Fruit fly (Drosophila melanogaster) whole organism, embryonic: Measurements from ENCODE around the gene CG15390.

Source experiments
- C15 ChIP-seq: fragments of 200-800 bp; sonication (Bioruptor generic); IDR thresholded peaks from 3 replicates; pipeline ENCODE4 v1.3.6; 2022; ENCODE audit warnings: missing biosample characterization, missing genetic modification characterization
- CG10979 ChIP-seq: fragments of 200-800 bp; sonication (Bioruptor generic); optimal IDR thresholded peaks from 2 replicates; lab custom pipeline; 2018; ENCODE audit warnings: missing biosample characterization, mild to moderate bottlenecking, missing genetic modification characterization, moderate library complexity
- CG11247 ChIP-seq: fragments of 200-800 bp; sonication (Bioruptor generic); IDR thresholded peaks from 2 replicates; pipeline ENCODE4 v1.3.6; 2022; ENCODE audit warnings: missing biosample characterization, missing genetic modification characterization
- CG12219 ChIP-seq: fragments of 200-800 bp; sonication (Bioruptor generic); optimal IDR thresholded peaks from 3 replicates; lab custom pipeline; 2018; ENCODE audit warnings: missing biosample characterization, mild to moderate bottlenecking, missing genetic modification characterization
- CG15269 ChIP-seq: fragments of 200-800 bp; sonication (Bioruptor generic); optimal IDR thresholded peaks from 2 replicates; lab custom pipeline; 2018; ENCODE audit warnings: missing biosample characterization, mild to moderate bottlenecking, missing genetic modification characterization, moderate library complexity
- CG17186 ChIP-seq: fragments of 200-800 bp; sonication (Bioruptor generic); optimal IDR thresholded peaks from 3 replicates; lab custom pipeline; 2017; ENCODE audit warnings: missing biosample characterization, missing genetic modification reagents, missing genetic modification characterization
- CG17912 ChIP-seq: fragments of 200-800 bp; sonication (Bioruptor generic); optimal IDR thresholded peaks from 2 replicates; lab custom pipeline; 2018; ENCODE audit warnings: missing biosample characterization, mild to moderate bottlenecking, missing genetic modification characterization
- CG18262 ChIP-seq: fragments of 200-800 bp; optimal IDR thresholded peaks from 3 replicates; lab custom pipeline; 2019; ENCODE audit warnings: missing biosample characterization, mild to moderate bottlenecking, missing genetic modification characterization, moderate library complexity
- CG2875 ChIP-seq: fragments of 200-800 bp; sonication (Bioruptor generic); optimal IDR thresholded peaks from 2 replicates; lab custom pipeline; 2017; ENCODE audit warnings: missing biosample characterization, mild to moderate bottlenecking, missing genetic modification characterization, missing genetic modification reagents
- CG3065 ChIP-seq: fragments of 200-800 bp; sonication (Bioruptor generic); optimal IDR thresholded peaks from 2 replicates; lab custom pipeline; 2016; ENCODE audit warnings: missing biosample characterization, missing genetic modification characterization
- CG31365 ChIP-seq: fragments of 200-800 bp; sonication (Bioruptor generic); optimal IDR thresholded peaks from 2 replicates; lab custom pipeline; 2018; ENCODE audit warnings: missing biosample characterization, mild to moderate bottlenecking, missing genetic modification characterization
- CG3838 ChIP-seq: fragments of 200-800 bp; sonication (Bioruptor generic); optimal IDR thresholded peaks from 3 replicates; lab custom pipeline; 2016; ENCODE audit warnings: missing biosample characterization, missing genetic modification characterization
- CG5953 ChIP-seq: fragments of 200-800 bp; sonication (Bioruptor generic); IDR thresholded peaks from 2 replicates; pipeline ENCODE4 v1.3.6; 2022; ENCODE audit warnings: missing biosample characterization, missing genetic modification characterization
- CG6272 ChIP-seq: fragments of 200-800 bp; sonication (Bioruptor generic); IDR thresholded peaks from 2 replicates; pipeline ENCODE4 v1.3.6; 2022; ENCODE audit warnings: missing biosample characterization, missing genetic modification characterization
- CG6854 ChIP-seq: fragments of 200-800 bp; sonication (Bioruptor generic); optimal IDR thresholded peaks from 3 replicates; lab custom pipeline; 2017; ENCODE audit warnings: missing biosample characterization, mild to moderate bottlenecking, missing genetic modification characterization
- CG7357 ChIP-seq: fragments of 200-800 bp; sonication (Bioruptor generic); IDR thresholded peaks from 3 replicates; pipeline ENCODE4 v1.3.6; 2022; ENCODE audit warnings: missing biosample characterization, missing genetic modification characterization
- CG7745 ChIP-seq: fragments of 200-800 bp; sonication (Bioruptor generic); optimal IDR thresholded peaks from 2 replicates; lab custom pipeline; 2018; ENCODE audit warnings: missing biosample characterization, mild to moderate bottlenecking, missing genetic modification characterization, moderate library complexity
- CG9215 ChIP-seq: fragments of 200-800 bp; sonication (Bioruptor generic); IDR thresholded peaks from 2 replicates; pipeline ENCODE4 v1.3.6; 2022; ENCODE audit warnings: missing biosample characterization, missing genetic modification characterization
- CG9876 ChIP-seq: fragments of 200-800 bp; sonication (Bioruptor generic); optimal IDR thresholded peaks from 2 replicates; lab custom pipeline; 2016; ENCODE audit warnings: missing biosample characterization, missing genetic modification characterization
- CkIIα-i1 ChIP-seq: fragments of 200-800 bp; sonication (Bioruptor generic); IDR thresholded peaks from 2 replicates; pipeline ENCODE4 v1.3.6; 2022; ENCODE audit warnings: missing biosample characterization, missing genetic modification characterization
- CrebB ChIP-seq: fragments of 200-800 bp; sonication (Bioruptor generic); optimal IDR thresholded peaks from 3 replicates; lab custom pipeline; 2018; ENCODE audit warnings: missing biosample characterization, mild to moderate bottlenecking, missing genetic modification characterization
- Dref ChIP-seq: fragments of 200-800 bp; sonication (Bioruptor generic); IDR thresholded peaks from 2 replicates; pipeline ENCODE4 v1.3.6; 2022; ENCODE audit warnings: missing biosample characterization, missing genetic modification characterization
- ERR ChIP-seq: fragments of 200-800 bp; sonication (Bioruptor generic); optimal IDR thresholded peaks from 2 replicates; lab custom pipeline; 2016; ENCODE audit warnings: missing biosample characterization, missing genetic modification characterization
- Elba2 ChIP-seq: fragments of 200-800 bp; sonication (Bioruptor generic); optimal IDR thresholded peaks from 3 replicates; lab custom pipeline; 2016; ENCODE audit warnings: missing biosample characterization, missing genetic modification characterization
- Fer2 ChIP-seq: fragments of 200-800 bp; sonication (Bioruptor generic); optimal IDR thresholded peaks from 2 replicates; lab custom pipeline; 2018; ENCODE audit warnings: missing biosample characterization, mild to moderate bottlenecking, missing genetic modification characterization, moderate library complexity
- Hsf ChIP-seq: fragments of 200-800 bp; sonication (Bioruptor generic); optimal IDR thresholded peaks from 3 replicates; lab custom pipeline; 2016; ENCODE audit warnings: missing biosample characterization, missing genetic modification characterization
- Mad ChIP-seq: fragments of 200-800 bp; sonication (Bioruptor generic); optimal IDR thresholded peaks from 2 replicates; lab custom pipeline; 2016; ENCODE audit warnings: missing biosample characterization, missing genetic modification characterization
- NK7.1 ChIP-seq: fragments of 200-800 bp; sonication (Bioruptor generic); optimal IDR thresholded peaks from 3 replicates; lab custom pipeline; 2016; ENCODE audit warnings: missing biosample characterization, missing genetic modification characterization
- Neu2 ChIP-seq: fragments of 200-800 bp; sonication (Bioruptor generic); optimal IDR thresholded peaks from 3 replicates; lab custom pipeline; 2016; ENCODE audit warnings: missing biosample characterization, missing genetic modification characterization, borderline replicate concordance
- Ravus ChIP-seq: fragments of 200-800 bp; sonication (Bioruptor generic); IDR thresholded peaks from 2 replicates; pipeline ENCODE4 v1.3.6; 2022; ENCODE audit warnings: missing biosample characterization, missing genetic modification characterization
- aop ChIP-seq: fragments of 200-800 bp; sonication (Bioruptor generic); IDR thresholded peaks from 2 replicates; pipeline ENCODE4 v1.3.6; 2022; ENCODE audit warnings: missing biosample characterization, missing genetic modification characterization
- bbx ChIP-seq: fragments of 200-800 bp; sonication (Bioruptor generic); IDR thresholded peaks from 2 replicates; pipeline ENCODE4 v1.3.6; 2022; ENCODE audit warnings: missing biosample characterization, missing genetic modification characterization; ENCODE audit not compliant: partially characterized antibody
- cad ChIP-seq: fragments of >200 bp; optimal IDR thresholded peaks from 2 replicates; lab custom pipeline; 2017; ENCODE audit warnings: missing biosample characterization, missing genetic modification characterization
- cato ChIP-seq: fragments of 200-800 bp; sonication (Bioruptor generic); optimal IDR thresholded peaks from 2 replicates; lab custom pipeline; 2016; ENCODE audit warnings: missing biosample characterization, missing genetic modification characterization, borderline replicate concordance
- chinmo ChIP-seq: fragments of 200-800 bp; sonication (Bioruptor generic); IDR thresholded peaks from 4 replicates; pipeline ENCODE4 v1.3.6; 2022; ENCODE audit warnings: missing biosample characterization, missing genetic modification characterization; ENCODE audit not compliant: partially characterized antibody
- danr ChIP-seq: fragments of 200-800 bp; sonication (Bioruptor generic); IDR thresholded peaks from 2 replicates; pipeline ENCODE4 v1.3.6; 2022; ENCODE audit warnings: missing biosample characterization, missing genetic modification characterization
- dmrt99B ChIP-seq: fragments of 200-800 bp; sonication (Bioruptor generic); optimal IDR thresholded peaks from 2 replicates; lab custom pipeline; 2018; ENCODE audit warnings: missing biosample characterization, mild to moderate bottlenecking, missing genetic modification characterization, moderate library complexity
- dpn ChIP-seq, 2 experiments: fragments of 200-800 bp; sonication (Bioruptor generic); optimal IDR thresholded peaks; 3 replicates each; lab custom pipeline; 2016; ENCODE audit warnings: missing biosample characterization in 2 of 2, missing genetic modification characterization in 2 of 2
- hb ChIP-seq: fragments of 200-800 bp; sonication (Bioruptor generic); IDR thresholded peaks from 3 replicates; pipeline ENCODE4 v1.3.6; 2022; ENCODE audit warnings: missing biosample characterization, missing genetic modification characterization; ENCODE audit not compliant: partially characterized antibody
- hbn ChIP-seq: fragments of 200-800 bp; sonication (Bioruptor generic); IDR thresholded peaks from 2 replicates; pipeline ENCODE4 v1.3.6; 2022; ENCODE audit warnings: missing biosample characterization, missing genetic modification characterization; ENCODE audit not compliant: partially characterized antibody
- ind ChIP-seq: fragments of 200-800 bp; sonication (Bioruptor generic); optimal IDR thresholded peaks from 3 replicates; lab custom pipeline; 2016; ENCODE audit warnings: missing biosample characterization, missing genetic modification characterization
- pan ChIP-seq, 4 experiments: fragments of >200 bp in 3 of 4; fragments of 200-800 bp in 1 of 4; sonication (Bioruptor generic) in 1 of 4; optimal IDR thresholded peaks in 3 of 4; IDR thresholded peaks in 1 of 4; 2 replicates each; pipeline versions ENCODE4 v1.3.6 to Lab custom; 2017 to 2022; ENCODE audit warnings: missing biosample characterization in 2 of 4, missing genetic modification characterization in 2 of 4, mixed read lengths in 1 of 4
- pzg ChIP-seq: fragments of 200-800 bp; sonication (Bioruptor generic); optimal IDR thresholded peaks from 3 replicates; lab custom pipeline; 2018; ENCODE audit warnings: missing biosample characterization, mild to moderate bottlenecking, missing genetic modification characterization, moderate library complexity
- sens-2 ChIP-seq: fragments of 200-800 bp; sonication (Bioruptor generic); IDR thresholded peaks from 2 replicates; pipeline ENCODE4 v1.3.6; 2022; ENCODE audit warnings: missing biosample characterization, missing genetic modification characterization
- slou ChIP-seq: fragments of 200-800 bp; sonication (Bioruptor generic); optimal IDR thresholded peaks from 3 replicates; lab custom pipeline; 2016; ENCODE audit warnings: missing biosample characterization, missing genetic modification characterization
- tgo ChIP-seq: fragments of 200-800 bp; sonication (Bioruptor generic); IDR thresholded peaks from 3 replicates; pipeline ENCODE4 v1.3.6; 2022; ENCODE audit warnings: missing biosample characterization, missing genetic modification characterization
- ttk ChIP-seq: fragments of 200-800 bp; sonication (Bioruptor generic); IDR thresholded peaks from 2 replicates; pipeline ENCODE4 v2.1.2; 2022; ENCODE audit warnings: missing biosample characterization, missing genetic modification characterization
- usp ChIP-seq: fragments of >200 bp; optimal IDR thresholded peaks from 2 replicates; lab custom pipeline; 2017; ENCODE audit warnings: missing biosample characterization, missing genetic modification characterization
- wek ChIP-seq: fragments of 200-800 bp; sonication (Bioruptor generic); optimal IDR thresholded peaks from 3 replicates; lab custom pipeline; 2018; ENCODE audit warnings: missing biosample characterization, mild to moderate bottlenecking, missing genetic modification characterization, moderate library complexity
- zen2 ChIP-seq: fragments of 200-800 bp; sonication (Bioruptor generic); IDR thresholded peaks from 3 replicates; pipeline ENCODE4 v1.3.6; 2022; ENCODE audit warnings: missing biosample characterization, missing genetic modification characterization; ENCODE audit not compliant: partially characterized antibody

Gene CG15390

DNA sequence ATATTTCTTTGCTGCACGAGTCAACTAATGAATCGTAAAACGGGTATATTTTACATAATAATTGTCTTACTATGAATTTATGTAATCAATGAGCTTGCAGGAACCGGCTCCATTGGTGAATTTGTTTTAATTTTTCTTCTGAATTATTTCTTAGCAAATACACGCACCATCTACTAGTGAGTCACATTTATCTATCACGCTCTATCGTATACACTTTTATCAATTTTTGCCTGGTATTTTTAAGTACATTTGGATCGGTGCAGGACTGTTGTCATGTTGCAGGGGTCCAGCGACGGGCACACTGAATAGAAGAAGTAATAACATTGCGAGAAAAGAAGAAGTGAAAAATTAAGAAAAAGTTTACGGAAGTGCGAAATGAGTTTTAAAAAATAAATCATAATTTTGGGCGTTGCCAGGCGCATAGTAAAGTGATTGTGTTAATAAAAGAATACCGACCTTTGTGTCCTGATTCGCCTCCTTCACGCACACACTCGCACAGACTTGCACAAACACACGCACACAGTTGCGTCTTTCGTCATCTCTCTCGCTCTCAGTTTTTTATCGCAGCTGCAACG lies 9.3 kb upstream of the CG15390 start, which contains the start of the genes Rab5 and Axud1 (continued):
- TF ChIP-seq CG18262 (tag; lab: Kevin White, UChicago), result no peak
- 0 out of 2 replicates have a peak, but pooled peaks have one; percentile 23 for TF ChIP-seq bbx (GFP tag; lab: Robert Waterston, UW)
- no peak for TF ChIP-seq danr (GFP tag; lab: Robert Waterston, UW)
- no peak for TF ChIP-seq Elba2
- no peak for TF ChIP-seq zen2 (GFP tag; lab: Robert Waterston, UW)
- no peak for TF ChIP-seq Ravus (GFP tag; lab: Robert Waterston, UW)
- TF ChIP-seq pzg, result peak; percentile 82
- TF ChIP-seq aop, result no peak
- no peak for TF ChIP-seq CG9876
- no peak for TF ChIP-seq C15
- TF ChIP-seq CG10979, result no peak
- no peak for TF ChIP-seq ind (GFP tag; lab: Kevin White, UChicago)
- TF ChIP-seq CG7357 (GFP tag; lab: Robert Waterston, UW), result no peak
- TF ChIP-seq CG17186 (GFP tag; lab: Kevin White, UChicago), result peak; percentile 27
- TF ChIP-seq sens-2 (GFP tag; lab: Robert Waterston, UW), result no peak
- TF ChIP-seq tgo, result no peak; the same call in 2 of the 3 replicates
- TF ChIP-seq chinmo, result 0 out of 4 replicates have a peak, but pooled peaks have one; percentile 17
- TF ChIP-seq hb (GFP tag; lab: Robert Waterston, UW), result no peak
- no peak for TF ChIP-seq CG5953 (GFP tag; lab: Robert Waterston, UW)
- no peak for TF ChIP-seq hbn
- TF ChIP-seq NK7.1 (GFP tag; lab: Kevin White, UChicago), result no peak
- TF ChIP-seq wek (GFP tag; lab: Kevin White, UChicago), result no peak
- no peak for TF ChIP-seq CrebB (tag; lab: Kevin White, UChicago)
- TF ChIP-seq CG3838, result no peak
- TF ChIP-seq Neu2 (GFP tag; lab: Kevin White, UChicago), result no peak
- peak; percentile 41 for TF ChIP-seq Dref (GFP tag; lab: Robert Waterston, UW)
- no peak for TF ChIP-seq ERR (GFP tag; lab: Kevin White, UChicago)
- no peak for TF ChIP-seq CG6854 (GFP tag; lab: Kevin White, UChicago)
- TF ChIP-seq dmrt99B (tag; lab: Kevin White, UChicago), result no peak
- no peak for TF ChIP-seq CG11247 (GFP tag; lab: Robert Waterston, UW)
- no peak for TF ChIP-seq CG9215 (GFP tag; lab: Robert Waterston, UW)
- TF ChIP-seq CG12219 (GFP tag; lab: Kevin White, UChicago), result no peak
- TF ChIP-seq CG17912 (GFP tag; lab: Kevin White, UChicago), result no peak
- TF ChIP-seq usp, result no peak
- TF ChIP-seq CkIIα-i1 (GFP tag; lab: Robert Waterston, UW), result no peak
- no peak for TF ChIP-seq CG31365 (tag; lab: Kevin White, UChicago)
- TF ChIP-seq CG7745 (tag; lab: Kevin White, UChicago), result no peak
- no peak for TF ChIP-seq dpn (GFP tag; optimal IDR thresholded peaks at IDR 0.05; lab: Kevin White, UChicago)
- TF ChIP-seq Hsf (GFP tag; lab: Kevin White, UChicago), result no peak
- no peak for TF ChIP-seq Mad
- no peak for TF ChIP-seq CG15269
- no peak for TF ChIP-seq cato (GFP tag; lab: Kevin White, UChicago)
- TF ChIP-seq Fer2, result no peak
- no peak for TF ChIP-seq slou
- TF ChIP-seq pan (optimal IDR thresholded peaks at IDR 0.05; lab: Kevin White, UChicago), result no peak
- TF ChIP-seq pan (GFP tag; optimal IDR thresholded peaks at IDR 0.05 in 1 of 2, IDR thresholded peaks at IDR 0.05 in 1 of 2), result peak in 1 of 2 experiments; percentile 36
- no peak for TF ChIP-seq ttk (GFP tag; lab: Robert Waterston, UW)
- no peak for TF ChIP-seq CG6272 (GFP tag; lab: Robert Waterston, UW)
- TF ChIP-seq CG2875, result no peak
- no peak for TF ChIP-seq cad
- no peak for TF ChIP-seq CG3065 (GFP tag; lab: Kevin White, UChicago)
